Worm (Caenorhabditis elegans) whole organism, late embryonic: Measurements from ENCODE around the gene plpp-1.3.

ENCODE experiments used
- C08G9.2 ChIP-seq: sonication (generic microtip); optimal IDR thresholded peaks from 2 replicates; lab custom pipeline; 2016; ENCODE audit warnings: mild to moderate bottlenecking, missing genetic modification characterization, moderate library complexity, missing compliant biosample characterization
- C38D4.7 ChIP-seq: fragments of 200-800 bp; sonication (Bioruptor generic); optimal IDR thresholded peaks from 2 replicates; lab custom pipeline; 2018; ENCODE audit warnings: mild to moderate bottlenecking, missing genetic modification characterization, moderate library complexity, missing compliant biosample characterization
- F13H6.1 ChIP-seq: sonication (generic microtip); optimal IDR thresholded peaks from 2 replicates; lab custom pipeline; 2016; ENCODE audit warnings: missing genetic modification characterization, missing compliant biosample characterization
- T23F11.4 ChIP-seq: fragments of 200-800 bp; sonication (Bioruptor generic); optimal IDR thresholded peaks from 2 replicates; lab custom pipeline; 2018; ENCODE audit warnings: mild to moderate bottlenecking, missing genetic modification characterization, missing compliant biosample characterization
- Y22D7AL.16 ChIP-seq: sonication (generic microtip); optimal IDR thresholded peaks from 2 replicates; lab custom pipeline; 2016; ENCODE audit warnings: missing genetic modification characterization, missing compliant biosample characterization
- ahr-1 ChIP-seq: sonication (generic microtip); optimal IDR thresholded peaks from 2 replicates; lab custom pipeline; 2016; ENCODE audit warnings: missing genetic modification characterization, missing compliant biosample characterization
- ama-1 ChIP-seq: fragments of 150-350 bp; optimal IDR thresholded peaks from 2 replicates; lab custom pipeline; 2014
- ceh-14 ChIP-seq: sonication (generic microtip); optimal IDR thresholded peaks from 2 replicates; lab custom pipeline; 2016; ENCODE audit warnings: missing genotype, missing genetic modification characterization, missing compliant biosample characterization
- ceh-19 ChIP-seq: fragments of 200-800 bp; sonication (Bioruptor generic); optimal IDR thresholded peaks from 2 replicates; lab custom pipeline; 2018; ENCODE audit warnings: mild to moderate bottlenecking, missing genetic modification characterization, missing compliant biosample characterization
- ceh-2 ChIP-seq: sonication (generic microtip); optimal IDR thresholded peaks from 2 replicates; lab custom pipeline; 2016; ENCODE audit warnings: missing genotype, missing genetic modification characterization, missing compliant biosample characterization
- ceh-24 ChIP-seq: sonication (generic microtip); optimal IDR thresholded peaks from 2 replicates; lab custom pipeline; 2016; ENCODE audit warnings: mild to moderate bottlenecking, missing genetic modification characterization, missing compliant biosample characterization
- ceh-31 ChIP-seq: sonication (generic microtip); optimal IDR thresholded peaks from 2 replicates; lab custom pipeline; 2016; ENCODE audit warnings: missing genetic modification characterization, missing compliant biosample characterization
- ceh-45 ChIP-seq: fragments of 200-800 bp; sonication (Bioruptor generic); IDR thresholded peaks from 2 replicates; pipeline ENCODE4 v1.3.6; 2022; ENCODE audit warnings: missing genetic modification reagents, missing genetic modification characterization, missing compliant biosample characterization
- ceh-6 ChIP-seq: fragments of 200-800 bp; sonication (Bioruptor generic); optimal IDR thresholded peaks from 2 replicates; lab custom pipeline; 2018; ENCODE audit warnings: mild to moderate bottlenecking, missing genetic modification characterization, missing compliant biosample characterization
- ceh-9 ChIP-seq: sonication (generic microtip); optimal IDR thresholded peaks from 2 replicates; lab custom pipeline; 2016; ENCODE audit warnings: mild to moderate bottlenecking, missing genetic modification characterization, inconsistent platforms, missing compliant biosample characterization
- dve-1 ChIP-seq: sonication (generic microtip); optimal IDR thresholded peaks from 2 replicates; lab custom pipeline; 2017; ENCODE audit warnings: antibody characterized with exemption, mild to moderate bottlenecking, missing genetic modification characterization, missing compliant biosample characterization
- elt-2 ChIP-seq: sonication (generic microtip); optimal IDR thresholded peaks from 2 replicates; lab custom pipeline; 2016; ENCODE audit warnings: missing genetic modification reagents, missing genetic modification characterization, missing compliant biosample characterization
- elt-4 ChIP-seq: sonication (generic microtip); optimal IDR thresholded peaks from 2 replicates; lab custom pipeline; 2016; ENCODE audit warnings: missing genetic modification characterization, missing compliant biosample characterization
- ets-4 ChIP-seq: sonication (generic microtip); optimal IDR thresholded peaks from 2 replicates; lab custom pipeline; 2016; ENCODE audit warnings: missing genetic modification characterization, missing compliant biosample characterization
- eyg-1 ChIP-seq: sonication (generic microtip); optimal IDR thresholded peaks from 2 replicates; lab custom pipeline; 2016; ENCODE audit warnings: missing genotype, missing genetic modification characterization, missing compliant biosample characterization
- fax-1 ChIP-seq: sonication (generic microtip); optimal IDR thresholded peaks from 2 replicates; lab custom pipeline; 2016; ENCODE audit warnings: missing genotype, missing genetic modification characterization, missing compliant biosample characterization
- fkh-6 ChIP-seq: sonication (generic microtip); optimal IDR thresholded peaks from 2 replicates; lab custom pipeline; 2016; ENCODE audit warnings: missing genetic modification characterization, missing compliant biosample characterization
- gmeb-2 ChIP-seq: sonication (generic microtip); optimal IDR thresholded peaks from 2 replicates; lab custom pipeline; 2016; ENCODE audit warnings: missing genetic modification characterization, inconsistent platforms, missing compliant biosample characterization
- hlh-30 ChIP-seq: sonication (generic microtip); optimal IDR thresholded peaks from 2 replicates; lab custom pipeline; 2017; ENCODE audit warnings: antibody characterized with exemption, missing genetic modification characterization, missing compliant biosample characterization; ENCODE audit not compliant: insufficient read depth
- hlh-6 ChIP-seq: sonication (generic microtip); optimal IDR thresholded peaks from 2 replicates; lab custom pipeline; 2016; ENCODE audit warnings: missing genotype, missing genetic modification characterization, missing compliant biosample characterization
- lim-6 ChIP-seq: sonication (generic microtip); optimal IDR thresholded peaks from 2 replicates; lab custom pipeline; 2016; ENCODE audit warnings: missing genetic modification characterization, missing compliant biosample characterization
- lin-11 ChIP-seq: fragments of 200-800 bp; sonication (Bioruptor generic); optimal IDR thresholded peaks from 2 replicates; lab custom pipeline; 2018; ENCODE audit warnings: mild to moderate bottlenecking, missing genetic modification characterization, missing compliant biosample characterization
- madf-2 ChIP-seq: sonication (generic microtip); optimal IDR thresholded peaks from 2 replicates; lab custom pipeline; 2017; ENCODE audit warnings: missing genetic modification characterization, missing compliant biosample characterization
- mec-3 ChIP-seq: sonication (generic microtip); optimal IDR thresholded peaks from 2 replicates; lab custom pipeline; 2016; ENCODE audit warnings: borderline replicate concordance, missing genetic modification characterization, missing compliant biosample characterization
- nhr-11 ChIP-seq: fragments of 150-350 bp; optimal IDR thresholded peaks from 2 replicates; lab custom pipeline; 2014; ENCODE audit warnings: missing biosample characterization, missing genetic modification characterization
- odd-2 ChIP-seq: sonication (generic microtip); optimal IDR thresholded peaks from 2 replicates; lab custom pipeline; 2017; ENCODE audit warnings: antibody characterized with exemption, mild to moderate bottlenecking, missing genetic modification characterization, missing compliant biosample characterization
- pag-3 ChIP-seq: sonication (generic microtip); optimal IDR thresholded peaks from 2 replicates; lab custom pipeline; 2016; ENCODE audit warnings: missing compliant biosample characterization, missing genetic modification characterization, borderline replicate concordance
- pat-9 ChIP-seq: fragments of 200-800 bp; sonication (Bioruptor generic); optimal IDR thresholded peaks from 2 replicates; lab custom pipeline; 2018; ENCODE audit warnings: mild to moderate bottlenecking, missing genetic modification characterization, moderate library complexity, missing compliant biosample characterization
- pha-2 ChIP-seq: sonication (generic microtip); optimal IDR thresholded peaks from 2 replicates; lab custom pipeline; 2017; ENCODE audit warnings: mild to moderate bottlenecking, missing genetic modification characterization, missing compliant biosample characterization
- pqm-1 ChIP-seq: sonication (generic microtip); optimal IDR thresholded peaks from 2 replicates; lab custom pipeline; 2016; ENCODE audit warnings: missing genetic modification characterization, missing compliant biosample characterization
- pros-1 ChIP-seq: fragments of 150-350 bp; optimal IDR thresholded peaks from 2 replicates; lab custom pipeline; 2014; ENCODE audit warnings: missing biosample characterization, missing genetic modification reagents, missing genetic modification characterization
- ref-2 ChIP-seq: sonication (generic microtip); optimal IDR thresholded peaks from 2 replicates; lab custom pipeline; 2016; ENCODE audit warnings: missing genetic modification characterization, missing compliant biosample characterization
- rnt-1 ChIP-seq: sonication (generic microtip); optimal IDR thresholded peaks from 2 replicates; lab custom pipeline; 2016; ENCODE audit warnings: missing genetic modification characterization, missing compliant biosample characterization
- sdc-2 ChIP-seq: sonication (generic microtip); optimal IDR thresholded peaks from 2 replicates; lab custom pipeline; 2016; ENCODE audit warnings: missing genotype, missing genetic modification characterization, missing compliant biosample characterization
- tbx-2 ChIP-seq: sonication (generic microtip); optimal IDR thresholded peaks from 2 replicates; lab custom pipeline; 2016; ENCODE audit warnings: missing genetic modification characterization, missing compliant biosample characterization
- tbx-7 ChIP-seq: sonication (generic microtip); optimal IDR thresholded peaks from 2 replicates; lab custom pipeline; 2016; ENCODE audit warnings: missing genotype, missing genetic modification characterization, missing compliant biosample characterization
- ttx-3 ChIP-seq: sonication (generic microtip); optimal IDR thresholded peaks from 2 replicates; lab custom pipeline; 2016; ENCODE audit warnings: missing genetic modification reagents, missing genetic modification characterization, missing compliant biosample characterization
- unc-42 ChIP-seq: sonication (generic microtip); optimal IDR thresholded peaks from 2 replicates; lab custom pipeline; 2016; ENCODE audit warnings: missing genotype, missing genetic modification characterization, missing compliant biosample characterization
- unc-86 ChIP-seq: sonication (generic microtip); optimal IDR thresholded peaks from 2 replicates; lab custom pipeline; 2016; ENCODE audit warnings: missing genetic modification characterization, missing compliant biosample characterization
- ztf-16 ChIP-seq: sonication (generic microtip); optimal IDR thresholded peaks from 2 replicates; lab custom pipeline; 2017; ENCODE audit warnings: missing genetic modification characterization, missing compliant biosample characterization

Gene plpp-1.3

DNA sequence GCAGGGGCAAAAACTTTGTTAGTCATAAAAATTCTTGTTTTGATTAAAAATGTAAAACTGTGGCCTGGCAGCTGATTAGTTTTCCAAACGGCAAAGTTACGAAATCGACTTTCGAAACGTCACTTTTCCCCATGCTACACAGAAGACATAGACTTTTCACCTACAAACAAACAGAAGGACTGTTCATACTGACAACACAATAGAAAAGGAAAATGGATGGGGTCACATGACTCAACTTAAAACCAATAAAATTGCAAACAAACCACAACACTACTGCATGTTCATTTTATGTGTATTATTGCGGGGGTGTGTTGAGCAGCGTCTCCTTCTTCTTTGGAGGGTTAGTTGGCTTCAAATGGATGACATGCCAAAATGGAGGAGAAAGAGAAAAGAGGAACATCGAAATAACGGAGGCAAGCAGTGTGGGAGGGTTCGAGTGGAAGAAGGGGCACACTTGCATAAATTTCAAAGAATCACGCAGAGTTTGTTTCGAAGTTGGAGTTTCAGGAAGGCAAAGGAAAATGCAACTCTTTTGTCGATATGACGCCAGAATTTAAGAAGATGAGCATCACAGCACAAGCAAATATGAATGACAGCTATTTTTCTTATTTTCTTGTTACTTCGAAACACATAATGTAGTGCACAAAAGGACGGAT lies 16.9 kb upstream of the plpp-1.3 start:
- TF ChIP-seq ceh-45 (GFP tag; lab: Robert Waterston, UW) (no peak), ceh-6 (GFP tag; lab: Kevin White, UChicago) (no peak), F13H6.1 (tag; lab: Kevin White, UChicago) (no peak), pha-2 (tag; lab: Kevin White, UChicago) (no peak), ztf-16 (no peak), C08G9.2 (no peak), ama-1 (lab: Kevin White, UChicago) (no peak), C38D4.7 (no peak), ceh-2 (no peak), tbx-7 (no peak), ahr-1 (tag; lab: Kevin White, UChicago) (no peak), odd-2 (tag; lab: Kevin White, UChicago) (no peak), ceh-14 (tag; lab: Kevin White, UChicago) (no peak), fax-1 (no peak), ttx-3 (tag; lab: Kevin White, UChicago) (no peak), ceh-24 (tag; lab: Kevin White, UChicago) (no peak), ceh-31 (tag; lab: Kevin White, UChicago) (peak; percentile 31), ceh-19 (no peak), ref-2 (tag; lab: Kevin White, UChicago) (peak; percentile 30), madf-2 (tag; lab: Kevin White, UChicago) (no peak), elt-4 (tag; lab: Kevin White, UChicago) (no peak), pag-3 (tag; lab: Kevin White, UChicago) (no peak), sdc-2 (peak; percentile 27), gmeb-2 (tag; lab: Kevin White, UChicago) (no peak), rnt-1 (tag; lab: Kevin White, UChicago) (no peak), lin-11 (tag; lab: Kevin White, UChicago) (no peak), eyg-1 (tag; lab: Kevin White, UChicago) (no peak), lim-6 (tag; lab: Kevin White, UChicago) (no peak), unc-42 (tag; lab: Kevin White, UChicago) (no peak), fkh-6 (tag; lab: Kevin White, UChicago) (no peak), pqm-1 (tag; lab: Kevin White, UChicago) (no peak), hlh-30 (tag; lab: Kevin White, UChicago) (peak; percentile 64), ceh-9 (tag; lab: Kevin White, UChicago) (no peak)

DNA sequence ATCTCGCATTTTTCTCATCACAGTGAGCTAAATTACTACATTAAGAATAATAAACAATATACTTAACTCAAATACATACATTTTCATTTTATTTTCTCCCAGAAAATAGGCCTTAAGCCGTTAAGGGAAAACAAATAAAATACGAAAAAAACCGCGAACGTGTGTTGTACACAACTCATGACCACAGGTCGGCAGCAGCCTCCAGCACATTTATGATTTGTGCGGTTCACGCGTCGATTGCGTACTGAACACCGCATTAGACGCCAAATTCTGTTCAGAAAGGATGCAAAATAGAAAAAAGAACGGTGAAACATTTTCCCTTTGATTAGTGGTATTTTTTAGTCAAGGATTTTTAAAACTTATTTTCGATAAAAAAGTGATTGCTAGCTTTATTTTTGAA lies 15.9 kb upstream of the plpp-1.3 start:
- TF ChIP-seq tbx-2 (tag; lab: Kevin White, UChicago): peak; percentile 38
- TF ChIP-seq hlh-30 (tag; lab: Kevin White, UChicago): peak; percentile 69
- TF ChIP-seq pat-9 (tag; lab: Kevin White, UChicago): no peak

DNA sequence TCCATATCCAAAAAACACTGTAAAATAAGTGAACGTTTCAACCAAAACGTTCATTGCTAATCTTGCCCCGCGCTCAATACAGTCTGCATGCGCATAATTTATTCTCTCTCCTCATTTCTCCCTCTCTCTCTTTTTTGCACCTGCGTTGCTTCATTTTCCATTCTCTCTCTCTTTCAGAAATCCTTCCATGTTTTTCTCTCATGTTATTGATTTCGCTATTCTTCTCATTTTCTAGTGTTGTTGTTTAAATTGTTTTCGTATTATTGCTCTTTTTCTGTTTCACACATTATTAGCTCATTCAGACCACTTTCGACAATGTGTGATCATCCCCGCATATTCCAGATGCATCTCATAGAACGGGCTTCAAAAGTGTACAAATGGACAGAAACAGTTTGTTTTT lies 13.4 kb upstream of the plpp-1.3 start, which contains the start of gene phf-31:
TSS of gene phf-31 (plus strand) at position 301 of the 400 bp plus-strand sequence.
- TF ChIP-seq hlh-6 (tag; lab: Kevin White, UChicago) (no peak), pag-3 (tag; lab: Kevin White, UChicago) (no peak), mec-3 (tag; lab: Kevin White, UChicago) (no peak), odd-2 (tag; lab: Kevin White, UChicago) (no peak), ahr-1 (tag; lab: Kevin White, UChicago) (no peak), T23F11.4 (no peak), ceh-19 (no peak), ets-4 (tag; lab: Kevin White, UChicago) (no peak), tbx-2 (tag; lab: Kevin White, UChicago) (no peak), Y22D7AL.16 (tag; lab: Kevin White, UChicago) (no peak), ama-1 (lab: Kevin White, UChicago) (no peak), pros-1 (no peak), ceh-6 (GFP tag; lab: Kevin White, UChicago) (no peak), elt-2 (no peak), dve-1 (tag; lab: Kevin White, UChicago) (no peak), unc-42 (tag; lab: Kevin White, UChicago) (no peak), hlh-30 (tag; lab: Kevin White, UChicago) (no peak), unc-86 (tag; lab: Kevin White, UChicago) (no peak), nhr-11 (tag; lab: Kevin White, UChicago) (no peak)
- TF ChIP-seq, all 69 proteins: peak for 0
